Worm (Caenorhabditis elegans) whole organism, L3 larva: Measurements from ENCODE around the gene rps-14.

ENCODE experiments used
- R02D3.7 ChIP-seq: fragments of 150-350 bp; optimal IDR thresholded peaks from 2 replicates; lab custom pipeline; 2014; ENCODE audit warnings: missing biosample characterization, missing genetic modification characterization
- ZK546.5 ChIP-seq: sonication (generic microtip); optimal IDR thresholded peaks from 2 replicates; lab custom pipeline; 2017; ENCODE audit warnings: missing biosample characterization, missing genetic modification characterization
- aly-2 ChIP-seq: fragments of 150-350 bp; optimal IDR thresholded peaks from 2 replicates; lab custom pipeline; 2014; ENCODE audit warnings: missing biosample characterization, missing genetic modification characterization
- ama-1 ChIP-seq: fragments of 150-350 bp; optimal IDR thresholded peaks from 2 replicates; lab custom pipeline; 2018
- ceh-16 ChIP-seq: sonication (generic microtip); optimal IDR thresholded peaks from 2 replicates; lab custom pipeline; 2017; ENCODE audit warnings: missing biosample characterization, missing genetic modification characterization
- ceh-28 ChIP-seq: fragments of 150-350 bp; optimal IDR thresholded peaks from 2 replicates; lab custom pipeline; 2014; ENCODE audit warnings: missing biosample characterization, missing genetic modification reagents, missing genetic modification characterization
- ceh-82 ChIP-seq: fragments of 150-350 bp; optimal IDR thresholded peaks from 2 replicates; lab custom pipeline; 2014; ENCODE audit warnings: missing biosample characterization, missing genetic modification characterization
- ceh-9 ChIP-seq: sonication (generic microtip); optimal IDR thresholded peaks from 2 replicates; lab custom pipeline; 2018; ENCODE audit warnings: missing biosample characterization, missing genetic modification characterization
- daf-12 ChIP-seq: fragments of 150-350 bp; optimal IDR thresholded peaks from 2 replicates; lab custom pipeline; 2014; ENCODE audit warnings: missing biosample characterization, missing genetic modification reagents, missing genetic modification characterization
- egl-27 ChIP-seq: sonication (generic microtip); optimal IDR thresholded peaks from 4 replicates; lab custom pipeline; 2017; ENCODE audit warnings: missing biosample characterization, missing genetic modification reagents, missing genetic modification characterization
- egl-5 ChIP-seq: fragments of 150-350 bp; optimal IDR thresholded peaks from 2 replicates; lab custom pipeline; 2017; ENCODE audit warnings: missing biosample characterization, missing genetic modification reagents, missing genetic modification characterization, inconsistent platforms
- elt-1 ChIP-seq: fragments of 150-350 bp; optimal IDR thresholded peaks from 2 replicates; lab custom pipeline; 2014; ENCODE audit warnings: missing biosample characterization, missing genetic modification characterization
- elt-2 ChIP-seq: sonication (generic microtip); optimal IDR thresholded peaks from 2 replicates; lab custom pipeline; 2016; ENCODE audit warnings: missing genetic modification reagents, mild to moderate bottlenecking, missing genetic modification characterization, missing compliant biosample characterization
- elt-3 ChIP-seq, 3 experiments: fragments of 150-350 bp in 1 of 3; sonication (generic microtip) in 2 of 3; optimal IDR thresholded peaks; 2 replicates in 2 of 3; 4 replicates in 1 of 3; lab custom pipeline; 2014 to 2017; ENCODE audit warnings: missing biosample characterization in 3 of 3, missing genetic modification characterization in 3 of 3
- eor-1 ChIP-seq, 2 experiments: fragments of 150-350 bp; optimal IDR thresholded peaks; 2 replicates each; lab custom pipeline; 2014 to 2018; ENCODE audit warnings: missing biosample characterization in 2 of 2, missing genetic modification characterization in 2 of 2
- fkh-10 ChIP-seq: sonication (generic microtip); optimal IDR thresholded peaks from 2 replicates; lab custom pipeline; 2017; ENCODE audit warnings: missing biosample characterization, missing genetic modification reagents, missing genetic modification characterization
- fkh-2 ChIP-seq: fragments of 150-350 bp; optimal IDR thresholded peaks from 2 replicates; lab custom pipeline; 2014; ENCODE audit warnings: missing biosample characterization, missing genetic modification reagents, missing genetic modification characterization
- fos-1 ChIP-seq: fragments of 150-350 bp; optimal IDR thresholded peaks from 2 replicates; lab custom pipeline; 2014; ENCODE audit warnings: missing biosample characterization, missing genetic modification characterization
- hmg-11 ChIP-seq: sonication (generic microtip); optimal IDR thresholded peaks from 2 replicates; lab custom pipeline; 2016; ENCODE audit warnings: missing genetic modification characterization, missing compliant biosample characterization
- jun-1 ChIP-seq: fragments of 150-350 bp; optimal IDR thresholded peaks from 2 replicates; lab custom pipeline; 2014; ENCODE audit warnings: missing biosample characterization, missing genetic modification reagents, missing genetic modification characterization
- lin-15B ChIP-seq: fragments of 150-350 bp; optimal IDR thresholded peaks from 2 replicates; lab custom pipeline; 2014; ENCODE audit warnings: missing biosample characterization, missing genetic modification characterization
- lin-39 ChIP-seq: fragments of 150-350 bp; optimal IDR thresholded peaks from 2 replicates; lab custom pipeline; 2018; ENCODE audit warnings: missing biosample characterization, missing genetic modification reagents, missing genetic modification characterization
- lsy-12 ChIP-seq: sonication (generic microtip); optimal IDR thresholded peaks from 2 replicates; lab custom pipeline; 2016; ENCODE audit warnings: mild to moderate bottlenecking, missing genetic modification characterization, missing compliant biosample characterization
- mdl-1 ChIP-seq: fragments of 150-350 bp; optimal IDR thresholded peaks from 2 replicates; lab custom pipeline; 2014; ENCODE audit warnings: missing biosample characterization, missing genetic modification characterization
- mml-1 ChIP-seq: fragments of 150-350 bp; sonication (generic microtip); optimal IDR thresholded peaks from 3 replicates; lab custom pipeline; 2014; ENCODE audit warnings: missing biosample characterization, missing genetic modification characterization
- nfya-1 ChIP-seq: sonication (generic microtip); optimal IDR thresholded peaks from 2 replicates; lab custom pipeline; 2017; ENCODE audit warnings: missing genetic modification characterization, mild to moderate bottlenecking, missing compliant biosample characterization, antibody characterized with exemption, moderate library complexity; ENCODE audit not compliant: insufficient read depth
- nhr-11 ChIP-seq: fragments of 150-350 bp; optimal IDR thresholded peaks from 2 replicates; lab custom pipeline; 2014; ENCODE audit warnings: missing biosample characterization, missing genetic modification characterization
- nhr-12 ChIP-seq: fragments of 150-350 bp; optimal IDR thresholded peaks from 2 replicates; lab custom pipeline; 2014; ENCODE audit warnings: missing biosample characterization, missing genetic modification characterization
- nhr-23 ChIP-seq: fragments of 150-350 bp; optimal IDR thresholded peaks from 2 replicates; lab custom pipeline; 2014; ENCODE audit warnings: missing biosample characterization, missing genetic modification reagents, missing genetic modification characterization
- nhr-237 ChIP-seq: fragments of 150-350 bp; optimal IDR thresholded peaks from 2 replicates; lab custom pipeline; 2014; ENCODE audit warnings: missing biosample characterization, missing genetic modification characterization
- nhr-25 ChIP-seq: sonication (generic microtip); optimal IDR thresholded peaks from 2 replicates; lab custom pipeline; 2017; ENCODE audit warnings: missing biosample characterization, missing genetic modification characterization
- nhr-28 ChIP-seq: fragments of 150-350 bp; optimal IDR thresholded peaks from 2 replicates; lab custom pipeline; 2014; ENCODE audit warnings: missing biosample characterization, missing genetic modification characterization
- nhr-43 ChIP-seq: sonication (generic microtip); optimal IDR thresholded peaks from 2 replicates; lab custom pipeline; 2016; ENCODE audit warnings: mild to moderate bottlenecking, missing genetic modification characterization, missing compliant biosample characterization; ENCODE audit not compliant: poor library complexity, severe bottlenecking
- nhr-67 ChIP-seq: fragments of 150-350 bp; optimal IDR thresholded peaks from 2 replicates; lab custom pipeline; 2014; ENCODE audit warnings: missing biosample characterization, missing genetic modification characterization
- nhr-76 ChIP-seq: fragments of 150-350 bp; sonication (generic microtip); optimal IDR thresholded peaks from 5 replicates; lab custom pipeline; 2014; ENCODE audit warnings: missing biosample characterization, missing genetic modification characterization
- nhr-77 ChIP-seq: fragments of 150-350 bp; optimal IDR thresholded peaks from 2 replicates; lab custom pipeline; 2014; ENCODE audit warnings: missing biosample characterization, missing genetic modification characterization
- pha-4 ChIP-seq: fragments of 150-350 bp; optimal IDR thresholded peaks from 2 replicates; lab custom pipeline; 2014; ENCODE audit warnings: missing biosample characterization, missing genetic modification reagents, missing genetic modification characterization
- pqm-1 ChIP-seq: fragments of 150-350 bp; optimal IDR thresholded peaks from 2 replicates; lab custom pipeline; 2017; ENCODE audit warnings: missing biosample characterization, missing genetic modification characterization, inconsistent platforms
- snpc-4 ChIP-seq: fragments of 150-350 bp; optimal IDR thresholded peaks from 2 replicates; lab custom pipeline; 2014; ENCODE audit warnings: missing biosample characterization, missing genetic modification characterization
- tbx-2 ChIP-seq: sonication (generic microtip); optimal IDR thresholded peaks from 2 replicates; lab custom pipeline; 2016; ENCODE audit warnings: mild to moderate bottlenecking, missing genetic modification characterization, missing compliant biosample characterization
- unc-39 ChIP-seq: sonication (generic microtip); optimal IDR thresholded peaks from 4 replicates; lab custom pipeline; 2017; ENCODE audit warnings: missing biosample characterization, missing genetic modification characterization
- unc-62 ChIP-seq: fragments of 150-350 bp; sonication (generic microtip); optimal IDR thresholded peaks from 4 replicates; lab custom pipeline; 2014; ENCODE audit warnings: missing biosample characterization, missing genetic modification reagents, missing genetic modification characterization
- ztf-11 ChIP-seq: fragments of 150-350 bp; optimal IDR thresholded peaks from 2 replicates; lab custom pipeline; 2014; ENCODE audit warnings: missing biosample characterization, missing genetic modification characterization
- ztf-4 ChIP-seq: fragments of 150-350 bp; optimal IDR thresholded peaks from 2 replicates; lab custom pipeline; 2014; ENCODE audit warnings: missing biosample characterization, missing genetic modification characterization

Gene rps-14

DNA sequence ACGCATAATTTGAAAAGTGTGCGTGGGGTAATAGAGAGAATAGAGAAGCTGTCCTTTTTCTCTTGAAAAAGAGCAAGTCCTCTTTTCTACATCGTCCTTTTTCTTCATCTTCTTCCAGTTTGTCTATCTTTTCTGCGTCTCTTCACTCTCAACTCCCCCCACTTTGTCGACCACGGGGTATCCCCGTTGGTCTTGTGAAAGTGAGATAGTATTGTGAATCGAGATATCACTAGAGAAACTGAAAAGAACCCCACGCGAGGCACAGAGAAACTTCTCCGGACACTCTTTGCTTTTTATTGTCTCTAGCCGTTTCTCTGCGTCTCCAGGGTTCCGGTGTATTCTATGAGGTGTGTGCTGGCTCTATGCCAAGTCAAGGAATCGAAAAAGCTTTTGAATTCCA lies 23.8 kb downstream of the rps-14 start (continued):
- TF ChIP-seq snpc-4 (tag; lab: Kevin White, UChicago) (peak; percentile 88), nhr-67 (tag; lab: Kevin White, UChicago) (peak; percentile 15), fkh-10 (peak; percentile 98), ceh-16 (tag; lab: Kevin White, UChicago) (no peak), nhr-76 (no peak), ztf-4 (tag; lab: Kevin White, UChicago) (no peak), lin-15B (tag; lab: Kevin White, UChicago) (peak; percentile 74), nhr-77 (tag; lab: Kevin White, UChicago) (peak; percentile 69), lin-39 (tag; lab: Kevin White, UChicago) (peak; percentile 67), pha-4 (peak; percentile 92), fos-1 (tag; lab: Kevin White, UChicago) (peak; percentile 34), ceh-82 (tag; lab: Kevin White, UChicago) (peak; percentile 52), ceh-9 (tag; lab: Kevin White, UChicago) (no peak), pqm-1 (tag; lab: Kevin White, UChicago) (peak; percentile 47), unc-62 (GFP tag; lab: Kevin White, UChicago) (peak; percentile 69), ZK546.5 (tag; lab: Kevin White, UChicago) (peak; percentile 17), nhr-28 (tag; lab: Kevin White, UChicago) (no peak), nhr-237 (tag; lab: Kevin White, UChicago) (no peak), tbx-2 (peak; percentile 79), daf-12 (tag; lab: Kevin White, UChicago) (no peak), ceh-28 (tag; lab: Kevin White, UChicago) (peak; percentile 89), nhr-25 (tag; lab: Kevin White, UChicago) (peak; percentile 87)

DNA sequence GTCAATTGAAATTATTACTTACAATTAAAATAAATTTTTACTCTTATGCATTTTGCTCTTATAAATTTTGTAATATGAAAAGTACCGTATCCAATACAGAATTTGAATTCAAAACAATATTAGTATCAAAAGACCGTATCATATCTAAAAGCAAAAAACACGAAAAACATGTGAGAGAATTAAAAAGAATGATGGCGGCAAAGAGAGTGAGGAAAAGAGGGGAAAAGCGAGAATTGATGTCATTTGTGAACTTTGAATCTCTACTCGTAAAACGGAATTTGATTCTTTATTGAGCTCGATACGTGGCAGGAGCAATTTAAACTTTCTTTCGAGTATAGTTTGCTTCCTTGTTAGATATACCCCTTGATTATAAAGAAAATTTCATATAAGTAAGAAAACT lies 24.9 kb downstream of the rps-14 start:
- peak; percentile 30 for TF ChIP-seq elt-2 (tag; lab: Kevin White, UChicago)
- TF ChIP-seq nhr-12 (tag; lab: Kevin White, UChicago): no peak
- TF ChIP-seq snpc-4 (tag; lab: Kevin White, UChicago): no peak
- TF ChIP-seq jun-1 (tag; lab: Kevin White, UChicago): peak; percentile 16
- TF ChIP-seq nhr-77 (tag; lab: Kevin White, UChicago): no peak
- TF ChIP-seq ceh-9 (tag; lab: Kevin White, UChicago): no peak
- TF ChIP-seq daf-12 (tag; lab: Kevin White, UChicago): no peak

DNA sequence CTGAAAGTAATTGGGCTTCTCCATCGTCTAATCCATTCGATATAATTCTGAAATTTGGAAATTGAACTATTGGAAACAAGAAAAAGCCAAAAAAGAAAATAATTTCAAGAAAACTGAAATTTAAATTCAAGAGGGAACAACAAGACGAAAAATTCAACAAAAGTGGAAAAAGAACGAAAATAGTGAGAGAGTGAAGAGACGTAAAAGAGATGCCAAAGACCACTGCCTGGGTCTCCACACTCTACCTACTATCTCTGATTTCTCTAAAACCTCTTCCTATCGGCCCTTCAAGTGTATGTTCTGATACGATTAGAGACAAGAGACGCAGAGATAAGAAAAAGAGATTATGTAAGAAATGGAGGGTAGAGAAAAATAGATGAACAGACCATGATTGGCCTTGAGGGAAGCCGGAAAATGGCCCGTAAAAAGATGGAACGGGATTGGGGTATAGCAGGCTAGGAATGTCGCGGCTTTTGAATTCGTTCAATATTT lies 25.6 kb downstream of the rps-14 start, which contains the start of gene ogt-1:
Gene ogt-1, minus strand, starts transcription at position 51 of the 492 bp plus-strand sequence.
- TF ChIP-seq elt-3 (tag; optimal IDR thresholded peaks at IDR 0.05; lab: Kevin White, UChicago) (no peak), fos-1 (tag; lab: Kevin White, UChicago) (peak; percentile 70), fkh-10 (peak; percentile 39), fkh-2 (tag; lab: Kevin White, UChicago) (no peak), nhr-25 (tag; lab: Kevin White, UChicago) (peak; percentile 96), unc-62 (GFP tag; lab: Kevin White, UChicago) (peak; percentile 32), nhr-12 (tag; lab: Kevin White, UChicago) (no peak), egl-5 (peak; percentile 86), nhr-67 (tag; lab: Kevin White, UChicago) (no peak), pqm-1 (tag; lab: Kevin White, UChicago) (peak; percentile 77), ama-1 (lab: Kevin White, UChicago) (peak; percentile 80), nhr-43 (peak; percentile 84), snpc-4 (tag; lab: Kevin White, UChicago) (peak; percentile 57), ceh-28 (tag; lab: Kevin White, UChicago) (peak; percentile 87), ztf-11 (tag; lab: Kevin White, UChicago) (no peak), mdl-1 (tag; lab: Kevin White, UChicago) (peak; percentile 66), ceh-16 (tag; lab: Kevin White, UChicago) (no peak), nhr-23 (tag; lab: Kevin White, UChicago) (peak; percentile 93), ztf-4 (tag; lab: Kevin White, UChicago) (peak; percentile 52), ceh-9 (tag; lab: Kevin White, UChicago) (no peak), R02D3.7 (tag; lab: Kevin White, UChicago) (peak; percentile 59), jun-1 (tag; lab: Kevin White, UChicago) (peak; percentile 89), ZK546.5 (tag; lab: Kevin White, UChicago) (no peak), nhr-11 (tag; lab: Kevin White, UChicago) (peak; percentile 6), lsy-12 (tag; lab: Kevin White, UChicago) (peak; percentile 58), elt-1 (peak; percentile 64), nhr-77 (tag; lab: Kevin White, UChicago) (peak; percentile 43), egl-27 (tag; lab: Kevin White, UChicago) (peak; percentile 83), elt-2 (tag; lab: Kevin White, UChicago) (peak; percentile 62), aly-2 (tag; lab: Kevin White, UChicago) (no peak), eor-1 (tag; optimal IDR thresholded peaks at IDR 0.05; lab: Kevin White, UChicago) (peak in 1 of 2 experiments; percentile 45), ceh-82 (tag; lab: Kevin White, UChicago) (no peak), hmg-11 (peak; percentile 86), lin-15B (tag; lab: Kevin White, UChicago) (peak; percentile 72), nhr-237 (tag; lab: Kevin White, UChicago) (no peak), tbx-2 (peak; percentile 61), unc-39 (tag; lab: Kevin White, UChicago) (no peak), mml-1 (tag; lab: Kevin White, UChicago) (no peak), nhr-76 (no peak), pha-4 (peak; percentile 94), nhr-28 (tag; lab: Kevin White, UChicago) (no peak), nfya-1 (peak; percentile 94), daf-12 (tag; lab: Kevin White, UChicago) (no peak)
